Worm (Caenorhabditis elegans): Measurements from ENCODE around the gene thn-2.

ce11 chrIV:12340885-12341284 lies 42.1 kb upstream of the thn-2 start:
- no peak for TF ChIP-seq ztf-29 (GFP tag; IDR thresholded peaks at IDR 0.05)
- no peak for TF ChIP-seq med-1 (GFP tag; optimal IDR thresholded peaks at IDR 0.05; ENCODE audit: insufficient read depth)
- TF ChIP-seq T22C8.4 (GFP tag; IDR thresholded peaks at IDR 0.05): no peak
- TF ChIP-seq tab-1 (GFP tag; IDR thresholded peaks at IDR 0.05): no peak
- no peak for TF ChIP-seq flt-1 (GFP tag; IDR thresholded peaks at IDR 0.05)
- TF ChIP-seq ztf-23 (GFP tag; IDR thresholded peaks at IDR 0.05): no peak
